Worm (Caenorhabditis elegans) whole organism, late embryonic: ENCODE measurements around the gene srsx-1.

Experiments used
- C08G9.2 ChIP-seq: sonication (generic microtip); optimal IDR thresholded peaks from 2 replicates; lab custom pipeline; 2016; ENCODE audit warnings: mild to moderate bottlenecking, missing genetic modification characterization, moderate library complexity, missing compliant biosample characterization
- C38D4.7 ChIP-seq: fragments of 200-800 bp; sonication (Bioruptor generic); optimal IDR thresholded peaks from 2 replicates; lab custom pipeline; 2018; ENCODE audit warnings: mild to moderate bottlenecking, missing genetic modification characterization, moderate library complexity, missing compliant biosample characterization
- F13H6.1 ChIP-seq: sonication (generic microtip); optimal IDR thresholded peaks from 2 replicates; lab custom pipeline; 2016; ENCODE audit warnings: missing genetic modification characterization, missing compliant biosample characterization
- K02D7.2 ChIP-seq: sonication (generic microtip); optimal IDR thresholded peaks from 2 replicates; lab custom pipeline; 2017; ENCODE audit warnings: mild to moderate bottlenecking, missing genetic modification characterization, missing compliant biosample characterization
- Y22D7AL.16 ChIP-seq: sonication (generic microtip); optimal IDR thresholded peaks from 2 replicates; lab custom pipeline; 2016; ENCODE audit warnings: missing genetic modification characterization, missing compliant biosample characterization
- ceh-14 ChIP-seq: sonication (generic microtip); optimal IDR thresholded peaks from 2 replicates; lab custom pipeline; 2016; ENCODE audit warnings: missing genotype, missing genetic modification characterization, missing compliant biosample characterization
- ceh-2 ChIP-seq: sonication (generic microtip); optimal IDR thresholded peaks from 2 replicates; lab custom pipeline; 2016; ENCODE audit warnings: missing genotype, missing genetic modification characterization, missing compliant biosample characterization
- ceh-24 ChIP-seq: sonication (generic microtip); optimal IDR thresholded peaks from 2 replicates; lab custom pipeline; 2016; ENCODE audit warnings: mild to moderate bottlenecking, missing genetic modification characterization, missing compliant biosample characterization
- ceh-31 ChIP-seq: sonication (generic microtip); optimal IDR thresholded peaks from 2 replicates; lab custom pipeline; 2016; ENCODE audit warnings: missing genetic modification characterization, missing compliant biosample characterization
- ceh-9 ChIP-seq: sonication (generic microtip); optimal IDR thresholded peaks from 2 replicates; lab custom pipeline; 2016; ENCODE audit warnings: mild to moderate bottlenecking, missing genetic modification characterization, inconsistent platforms, missing compliant biosample characterization
- elt-2 ChIP-seq: sonication (generic microtip); optimal IDR thresholded peaks from 2 replicates; lab custom pipeline; 2016; ENCODE audit warnings: missing genetic modification reagents, missing genetic modification characterization, missing compliant biosample characterization
- ets-4 ChIP-seq: sonication (generic microtip); optimal IDR thresholded peaks from 2 replicates; lab custom pipeline; 2016; ENCODE audit warnings: missing genetic modification characterization, missing compliant biosample characterization
- fkh-10 ChIP-seq: fragments of 150-350 bp; optimal IDR thresholded peaks from 2 replicates; lab custom pipeline; 2014; ENCODE audit warnings: missing biosample characterization, missing genetic modification reagents, missing genetic modification characterization
- fkh-6 ChIP-seq: sonication (generic microtip); optimal IDR thresholded peaks from 2 replicates; lab custom pipeline; 2016; ENCODE audit warnings: missing genetic modification characterization, missing compliant biosample characterization
- gmeb-2 ChIP-seq: sonication (generic microtip); optimal IDR thresholded peaks from 2 replicates; lab custom pipeline; 2016; ENCODE audit warnings: missing genetic modification characterization, inconsistent platforms, missing compliant biosample characterization
- hlh-13 ChIP-seq: fragments of 200-800 bp; sonication (Bioruptor generic); optimal IDR thresholded peaks from 2 replicates; lab custom pipeline; 2018; ENCODE audit warnings: mild to moderate bottlenecking, missing genetic modification characterization, missing compliant biosample characterization
- hlh-30 ChIP-seq: sonication (generic microtip); optimal IDR thresholded peaks from 2 replicates; lab custom pipeline; 2017; ENCODE audit warnings: antibody characterized with exemption, missing genetic modification characterization, missing compliant biosample characterization; ENCODE audit not compliant: insufficient read depth
- hlh-6 ChIP-seq: sonication (generic microtip); optimal IDR thresholded peaks from 2 replicates; lab custom pipeline; 2016; ENCODE audit warnings: missing genotype, missing genetic modification characterization, missing compliant biosample characterization
- hlh-8 ChIP-seq: sonication (generic microtip); optimal IDR thresholded peaks from 2 replicates; lab custom pipeline; 2016; ENCODE audit warnings: missing genotype, missing genetic modification characterization, missing compliant biosample characterization
- lim-6 ChIP-seq: sonication (generic microtip); optimal IDR thresholded peaks from 2 replicates; lab custom pipeline; 2016; ENCODE audit warnings: missing genetic modification characterization, missing compliant biosample characterization
- nhr-11 ChIP-seq: fragments of 150-350 bp; optimal IDR thresholded peaks from 2 replicates; lab custom pipeline; 2014; ENCODE audit warnings: missing biosample characterization, missing genetic modification characterization
- nhr-232 ChIP-seq: sonication (generic microtip); optimal IDR thresholded peaks from 2 replicates; lab custom pipeline; 2016; ENCODE audit warnings: missing genetic modification characterization, missing compliant biosample characterization
- odd-2 ChIP-seq: sonication (generic microtip); optimal IDR thresholded peaks from 2 replicates; lab custom pipeline; 2017; ENCODE audit warnings: antibody characterized with exemption, mild to moderate bottlenecking, missing genetic modification characterization, missing compliant biosample characterization
- pha-2 ChIP-seq: sonication (generic microtip); optimal IDR thresholded peaks from 2 replicates; lab custom pipeline; 2017; ENCODE audit warnings: mild to moderate bottlenecking, missing genetic modification characterization, missing compliant biosample characterization
- pha-4 ChIP-seq: fragments of 150-350 bp; optimal IDR thresholded peaks from 2 replicates; lab custom pipeline; 2018; ENCODE audit warnings: missing biosample characterization, missing genetic modification reagents, missing genetic modification characterization
- pqm-1 ChIP-seq: sonication (generic microtip); optimal IDR thresholded peaks from 2 replicates; lab custom pipeline; 2016; ENCODE audit warnings: missing genetic modification characterization, missing compliant biosample characterization
- pros-1 ChIP-seq: fragments of 150-350 bp; optimal IDR thresholded peaks from 2 replicates; lab custom pipeline; 2014; ENCODE audit warnings: missing biosample characterization, missing genetic modification reagents, missing genetic modification characterization
- tbx-7 ChIP-seq: sonication (generic microtip); optimal IDR thresholded peaks from 2 replicates; lab custom pipeline; 2016; ENCODE audit warnings: missing genotype, missing genetic modification characterization, missing compliant biosample characterization
- ttx-3 ChIP-seq: sonication (generic microtip); optimal IDR thresholded peaks from 2 replicates; lab custom pipeline; 2016; ENCODE audit warnings: missing genetic modification reagents, missing genetic modification characterization, missing compliant biosample characterization
- unc-55 ChIP-seq: sonication (generic microtip); optimal IDR thresholded peaks from 2 replicates; lab custom pipeline; 2017; ENCODE audit warnings: missing biosample characterization, missing genetic modification reagents, missing genetic modification characterization
- ztf-16 ChIP-seq: sonication (generic microtip); optimal IDR thresholded peaks from 2 replicates; lab custom pipeline; 2017; ENCODE audit warnings: missing genetic modification characterization, missing compliant biosample characterization

Gene srsx-1

ce11 chrV:17206469-17206868, 28.6 kb upstream of the srsx-1 start:
- no peak for TF ChIP-seq gmeb-2 (tag; lab: Kevin White, UChicago)
- TF ChIP-seq pha-4 (tag; lab: Kevin White, UChicago) = no peak
- TF ChIP-seq ceh-31 (tag; lab: Kevin White, UChicago) = no peak
- no peak for TF ChIP-seq nhr-11 (tag; lab: Kevin White, UChicago)
- TF ChIP-seq ceh-24 (tag; lab: Kevin White, UChicago) = no peak
- TF ChIP-seq hlh-6 = no peak
- TF ChIP-seq ceh-2 (tag; lab: Kevin White, UChicago) = no peak
- TF ChIP-seq ceh-9 = no peak
- TF ChIP-seq unc-55 (GFP tag; lab: Kevin White, UChicago) = no peak
- no peak for TF ChIP-seq C38D4.7 (GFP tag; lab: Kevin White, UChicago)
- no peak for TF ChIP-seq fkh-10 (GFP tag; lab: Kevin White, UChicago)
- TF ChIP-seq elt-2 = no peak
- TF ChIP-seq ceh-14 = no peak
- TF ChIP-seq lim-6 = no peak
- TF ChIP-seq Y22D7AL.16 (tag; lab: Kevin White, UChicago) = no peak
- no peak for TF ChIP-seq pqm-1 (tag; lab: Kevin White, UChicago)
- TF ChIP-seq nhr-232 = no peak

ce11 chrV:17201847-17202246, 24.0 kb upstream of the srsx-1 start, which contains the start of gene Y68A4A.10:
TSS of gene Y68A4A.10 (plus strand) at chrV:17202147.
- TF ChIP-seq K02D7.2 = no peak

- TF ChIP-seq pros-1 (tag; lab: Kevin White, UChicago) (no peak), hlh-13 (GFP tag; lab: Kevin White, UChicago) (no peak), fkh-6 (tag; lab: Kevin White, UChicago) (no peak), ceh-9 (no peak), C08G9.2 (tag; lab: Kevin White, UChicago) (no peak), F13H6.1 (no peak)
Measured at ce11 chrV:17198926-17199325, 21.1 kb upstream of the srsx-1 start, which contains the start of gene srz-96. TSS of gene srz-96 (plus strand) at chrV:17199226.

- TF ChIP-seq tbx-7 (tag; lab: Kevin White, UChicago) (no peak), hlh-30 (tag; lab: Kevin White, UChicago) (no peak), ets-4 (tag; lab: Kevin White, UChicago) (no peak), pha-2 (no peak)
Measured at ce11 chrV:17192238-17192637, 14.4 kb upstream of the srsx-1 start, which contains the start of gene srz-47. TSS of gene srz-47 (minus strand) at chrV:17192338.

ce11 chrV:17190399-17190798, 12.5 kb upstream of the srsx-1 start, which contains the start of gene str-199:
TSS of gene str-199 (minus strand) at chrV:17190499.
- no peak for TF ChIP-seq hlh-6

ce11 chrV:17182045-17182444, 4.2 kb upstream of the srsx-1 start, which contains the start of gene srh-159:
TSS of gene srh-159 (plus strand) at chrV:17182345.
- no peak for TF ChIP-seq ttx-3 (tag; lab: Kevin White, UChicago)
- TF ChIP-seq ztf-16 (tag; lab: Kevin White, UChicago) = no peak
- no peak for TF ChIP-seq nhr-11 (tag; lab: Kevin White, UChicago)
- no peak for TF ChIP-seq odd-2 (tag; lab: Kevin White, UChicago)
- no peak for TF ChIP-seq hlh-8 (tag; lab: Kevin White, UChicago)

ce11 chrV:17178457-17178856, 590 bp upstream of the srsx-1 start, which contains the start of gene srh-174:
TSS of gene srh-174 (plus strand) at chrV:17178757.
- no peak for TF ChIP-seq tbx-7 (tag; lab: Kevin White, UChicago)
- TF ChIP-seq pqm-1 (tag; lab: Kevin White, UChicago) = no peak
- TF ChIP-seq, all 69 proteins: peak for 0
